Worm (Caenorhabditis elegans) whole organism, L4 larva: ENCODE data around the gene wdr-60.

Source experiments
- Y5F2A.4 ChIP-seq: fragments of 200-800 bp; sonication (Bioruptor generic); optimal IDR thresholded peaks from 2 replicates; lab custom pipeline; 2018; ENCODE audit warnings: mild to moderate bottlenecking, missing genetic modification characterization, missing compliant biosample characterization
- ces-1 ChIP-seq: fragments of 150-350 bp; sonication (generic microtip); optimal IDR thresholded peaks from 4 replicates; lab custom pipeline; 2014; ENCODE audit warnings: missing biosample characterization, missing genetic modification reagents, missing genetic modification characterization
- dmd-9 ChIP-seq: fragments of 200-800 bp; sonication (Bioruptor generic); IDR thresholded peaks from 2 replicates; pipeline ENCODE4 v1.3.6; 2022; ENCODE audit warnings: missing genetic modification reagents, missing genetic modification characterization, missing compliant biosample characterization
- dve-1 ChIP-seq: sonication (generic microtip); optimal IDR thresholded peaks from 2 replicates; lab custom pipeline; 2017; ENCODE audit warnings: antibody characterized with exemption, mild to moderate bottlenecking, missing genetic modification characterization, missing compliant biosample characterization; ENCODE audit not compliant: insufficient read depth
- mep-1 ChIP-seq: fragments of 150-350 bp; sonication (generic microtip); optimal IDR thresholded peaks from 3 replicates; lab custom pipeline; 2014; ENCODE audit warnings: missing biosample characterization, missing genetic modification characterization
- nhr-6 ChIP-seq: fragments of 150-350 bp; optimal IDR thresholded peaks from 2 replicates; lab custom pipeline; 2014; ENCODE audit warnings: missing biosample characterization, missing genetic modification characterization
- pha-4 ChIP-seq, 2 experiments: fragments of 150-350 bp in 1 of 2; fragments of 200-800 bp in 1 of 2; sonication (Bioruptor generic) in 1 of 2; IDR thresholded peaks in 1 of 2; optimal IDR thresholded peaks in 1 of 2; 2 replicates each; pipeline versions ENCODE4 v1.3.6 to Lab custom; 2014 to 2022; ENCODE audit warnings: missing genetic modification characterization in 2 of 2, missing genetic modification reagents in 2 of 2, missing biosample characterization in 1 of 2, missing compliant biosample characterization in 1 of 2
- skn-1 ChIP-seq: fragments of 150-350 bp; optimal IDR thresholded peaks from 2 replicates; lab custom pipeline; 2014; ENCODE audit warnings: missing biosample characterization, missing genetic modification characterization
- zfp-2 ChIP-seq: sonication (generic microtip); optimal IDR thresholded peaks from 2 replicates; lab custom pipeline; 2016; ENCODE audit warnings: mild to moderate bottlenecking, missing genetic modification characterization, missing compliant biosample characterization

- no peak for TF ChIP-seq Y5F2A.4 (GFP tag; lab: Kevin White, UChicago)
- no peak for TF ChIP-seq nhr-6 (tag; lab: Kevin White, UChicago)
- TF ChIP-seq zfp-2 (tag; lab: Kevin White, UChicago): no peak
- no peak for TF ChIP-seq dve-1
- no peak for TF ChIP-seq pha-4 (GFP tag; IDR thresholded peaks at IDR 0.05; lab: Robert Waterston, UW)
- no peak for TF ChIP-seq pha-4 (tag; optimal IDR thresholded peaks at IDR 0.05; lab: Kevin White, UChicago)
- TF ChIP-seq skn-1 (tag; lab: Kevin White, UChicago): no peak
- no peak for TF ChIP-seq ces-1 (GFP tag; lab: Kevin White, UChicago)
- no peak for TF ChIP-seq dmd-9 (GFP tag; lab: Robert Waterston, UW)
- no peak for TF ChIP-seq mep-1 (tag; lab: Kevin White, UChicago)
These were observed 18.9 kb upstream of the wdr-60 start for ce11 chrIII:4968146-4968545.
